Worm (Caenorhabditis elegans): ENCODE results near the gene lin-3.

The lin-3 gene

DNA sequence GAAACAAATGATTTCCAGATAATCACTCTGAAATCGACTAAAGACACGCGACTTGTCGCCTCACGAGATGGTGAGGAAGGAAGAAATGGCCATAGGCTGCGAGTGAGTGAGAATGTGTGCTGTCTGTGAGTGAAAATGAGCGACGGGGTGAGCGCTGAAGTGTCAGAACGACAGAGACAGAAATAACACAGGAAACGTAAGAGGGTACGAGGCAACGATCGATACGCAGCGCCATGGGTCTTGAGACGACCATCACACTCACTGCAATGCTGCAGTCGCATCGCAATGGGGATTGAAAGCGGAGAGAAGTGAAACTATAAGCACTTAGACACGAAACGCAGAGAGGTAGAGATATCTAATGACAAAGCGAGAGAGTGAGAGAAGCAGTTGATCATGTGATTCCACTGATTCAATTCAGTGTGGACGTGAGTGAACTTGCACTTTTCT lies 28.7 kb downstream of the lin-3 start (continued):
- TF ChIP-seq ceh-14 (tag; optimal IDR thresholded peaks at IDR 0.05) (peak; percentile 82), ceh-34 (tag; optimal IDR thresholded peaks at IDR 0.05) (peak; percentile 95), ets-4 (tag; optimal IDR thresholded peaks at IDR 0.05) (peak; percentile 75), ama-1 (optimal IDR thresholded peaks at IDR 0.05) (no peak), pat-9 (tag; optimal IDR thresholded peaks at IDR 0.05) (no peak), ahr-1 (tag; optimal IDR thresholded peaks at IDR 0.05) (no peak), elt-2 (tag; optimal IDR thresholded peaks at IDR 0.05) (no peak), hlh-6 (tag; optimal IDR thresholded peaks at IDR 0.05) (peak; percentile 27), ttx-3 (tag; optimal IDR thresholded peaks at IDR 0.05) (no peak), gmeb-2 (tag; optimal IDR thresholded peaks at IDR 0.05) (no peak), nfya-1 (tag; optimal IDR thresholded peaks at IDR 0.05) (peak; percentile 97), F13H6.1 (tag; optimal IDR thresholded peaks at IDR 0.05) (peak; percentile 42), eyg-1 (tag; optimal IDR thresholded peaks at IDR 0.05) (peak; percentile 27), mec-3 (tag; optimal IDR thresholded peaks at IDR 0.05; ENCODE audit: borderline replicate concordance) (peak; percentile 18), C08G9.2 (tag; optimal IDR thresholded peaks at IDR 0.05) (peak; percentile 40), lin-11 (tag; optimal IDR thresholded peaks at IDR 0.05) (no peak)

DNA sequence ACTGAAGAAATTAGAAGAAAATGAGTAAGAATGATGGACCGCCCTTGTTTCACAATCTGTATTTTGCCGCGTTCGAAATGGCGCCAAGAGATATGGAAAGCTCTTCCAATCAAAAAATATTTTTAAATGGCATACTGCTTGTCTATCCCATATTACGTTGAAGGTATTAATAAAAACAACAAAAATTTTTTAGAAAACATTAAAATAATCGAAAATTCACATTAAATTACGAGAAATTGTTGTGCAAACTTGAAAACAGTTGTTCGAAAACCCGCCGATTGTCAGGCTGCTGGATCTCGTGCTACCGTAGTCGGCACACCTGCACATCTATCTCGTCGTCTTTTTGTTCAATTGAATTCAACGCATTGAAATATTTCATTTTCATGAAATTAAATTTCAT lies 29.5 kb downstream of the lin-3 start, which contains the start of gene klc-1:
klc-1 (plus strand) TSS at position 127 of the 400 bp plus-strand sequence.
- TF ChIP-seq ceh-2 (tag; optimal IDR thresholded peaks at IDR 0.05) (no peak), gmeb-2 (tag; optimal IDR thresholded peaks at IDR 0.05) (no peak), sox-4 (tag; optimal IDR thresholded peaks at IDR 0.05) (no peak), madf-2 (tag; optimal IDR thresholded peaks at IDR 0.05) (no peak), unc-55 (GFP tag; optimal IDR thresholded peaks at IDR 0.05) (no peak), ceh-30 (tag; optimal IDR thresholded peaks at IDR 0.05) (no peak), nfya-1 (tag; optimal IDR thresholded peaks at IDR 0.05) (no peak), ahr-1 (tag; optimal IDR thresholded peaks at IDR 0.05) (no peak), tbx-2 (tag; optimal IDR thresholded peaks at IDR 0.05) (no peak), Y22D7AL.16 (tag; optimal IDR thresholded peaks at IDR 0.05) (no peak)

DNA sequence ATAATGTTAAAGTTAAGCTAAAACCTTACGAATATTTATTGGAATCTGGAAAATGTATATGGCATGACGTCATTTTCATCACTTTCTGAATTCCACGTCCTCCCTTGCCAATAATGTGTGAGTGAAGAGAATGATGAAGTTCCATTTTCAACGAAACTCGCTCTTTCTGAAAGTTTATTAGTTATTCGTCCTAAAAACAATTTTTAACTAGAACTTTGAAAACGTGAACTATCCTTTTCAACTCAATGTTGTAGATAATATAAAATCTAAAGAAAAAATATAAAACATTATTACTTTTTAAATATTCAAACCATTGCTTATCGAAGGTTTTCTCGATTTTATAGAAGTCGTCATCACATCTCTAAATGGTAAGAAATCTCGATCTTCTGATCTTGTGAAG lies 35.4 kb downstream of the lin-3 start, which contains the start of gene M7.7:
M7.7 (plus strand) TSS at position 301 of the 400 bp plus-strand sequence.
- TF ChIP-seq hlh-8 (tag; optimal IDR thresholded peaks at IDR 0.05) (no peak), ceh-9 (tag; optimal IDR thresholded peaks at IDR 0.05) (no peak), pag-3 (tag; optimal IDR thresholded peaks at IDR 0.05; ENCODE audit: borderline replicate concordance) (no peak), K09A11.1 (tag; optimal IDR thresholded peaks at IDR 0.05; ENCODE audit: insufficient read depth) (no peak), ceh-2 (tag; optimal IDR thresholded peaks at IDR 0.05) (no peak), npax-4 (tag; optimal IDR thresholded peaks at IDR 0.05) (no peak), pqm-1 (tag; optimal IDR thresholded peaks at IDR 0.05) (no peak), sdc-2 (tag; optimal IDR thresholded peaks at IDR 0.05) (no peak), dve-1 (tag; optimal IDR thresholded peaks at IDR 0.05) (no peak), ceh-48 (tag; optimal IDR thresholded peaks at IDR 0.05) (no peak), unc-55 (GFP tag; optimal IDR thresholded peaks at IDR 0.05) (no peak), tbx-2 (tag; optimal IDR thresholded peaks at IDR 0.05) (no peak), zip-5 (tag; optimal IDR thresholded peaks at IDR 0.05) (no peak), elt-4 (tag; optimal IDR thresholded peaks at IDR 0.05) (no peak), C08G9.2 (tag; optimal IDR thresholded peaks at IDR 0.05) (no peak), nhr-11 (tag; optimal IDR thresholded peaks at IDR 0.05) (no peak), madf-2 (tag; optimal IDR thresholded peaks at IDR 0.05) (no peak), unc-86 (tag; optimal IDR thresholded peaks at IDR 0.05) (no peak), fax-1 (tag; optimal IDR thresholded peaks at IDR 0.05) (no peak), T23F11.4 (GFP tag; optimal IDR thresholded peaks at IDR 0.05) (no peak)
